Worm (Caenorhabditis elegans) whole organism, L3 larva: Measurements from ENCODE around the gene F52D2.7.

Experiments used
- ama-1 ChIP-seq: fragments of 150-350 bp; optimal IDR thresholded peaks from 2 replicates; lab custom pipeline; 2018
- ceh-16 ChIP-seq: sonication (generic microtip); optimal IDR thresholded peaks from 2 replicates; lab custom pipeline; 2017; ENCODE audit warnings: missing biosample characterization, missing genetic modification characterization
- ceh-28 ChIP-seq: fragments of 150-350 bp; optimal IDR thresholded peaks from 2 replicates; lab custom pipeline; 2014; ENCODE audit warnings: missing biosample characterization, missing genetic modification reagents, missing genetic modification characterization
- ceh-9 ChIP-seq: sonication (generic microtip); optimal IDR thresholded peaks from 2 replicates; lab custom pipeline; 2018; ENCODE audit warnings: missing biosample characterization, missing genetic modification characterization
- egl-27 ChIP-seq: sonication (generic microtip); optimal IDR thresholded peaks from 4 replicates; lab custom pipeline; 2017; ENCODE audit warnings: missing biosample characterization, missing genetic modification reagents, missing genetic modification characterization
- egl-5 ChIP-seq: fragments of 150-350 bp; optimal IDR thresholded peaks from 2 replicates; lab custom pipeline; 2017; ENCODE audit warnings: missing biosample characterization, missing genetic modification reagents, missing genetic modification characterization, inconsistent platforms
- elt-1 ChIP-seq: fragments of 150-350 bp; optimal IDR thresholded peaks from 2 replicates; lab custom pipeline; 2014; ENCODE audit warnings: missing biosample characterization, missing genetic modification characterization
- elt-2 ChIP-seq: sonication (generic microtip); optimal IDR thresholded peaks from 2 replicates; lab custom pipeline; 2016; ENCODE audit warnings: missing genetic modification reagents, mild to moderate bottlenecking, missing genetic modification characterization, missing compliant biosample characterization
- fos-1 ChIP-seq: fragments of 150-350 bp; optimal IDR thresholded peaks from 2 replicates; lab custom pipeline; 2014; ENCODE audit warnings: missing biosample characterization, missing genetic modification characterization
- hmg-11 ChIP-seq: sonication (generic microtip); optimal IDR thresholded peaks from 2 replicates; lab custom pipeline; 2016; ENCODE audit warnings: missing genetic modification characterization, missing compliant biosample characterization
- jun-1 ChIP-seq: fragments of 150-350 bp; optimal IDR thresholded peaks from 2 replicates; lab custom pipeline; 2014; ENCODE audit warnings: missing biosample characterization, missing genetic modification reagents, missing genetic modification characterization
- lin-15B ChIP-seq: fragments of 150-350 bp; optimal IDR thresholded peaks from 2 replicates; lab custom pipeline; 2014; ENCODE audit warnings: missing biosample characterization, missing genetic modification characterization
- lin-39 ChIP-seq: fragments of 150-350 bp; optimal IDR thresholded peaks from 2 replicates; lab custom pipeline; 2018; ENCODE audit warnings: missing biosample characterization, missing genetic modification reagents, missing genetic modification characterization
- lsy-12 ChIP-seq: sonication (generic microtip); optimal IDR thresholded peaks from 2 replicates; lab custom pipeline; 2016; ENCODE audit warnings: mild to moderate bottlenecking, missing genetic modification characterization, missing compliant biosample characterization
- nfya-1 ChIP-seq: sonication (generic microtip); optimal IDR thresholded peaks from 2 replicates; lab custom pipeline; 2017; ENCODE audit warnings: missing genetic modification characterization, mild to moderate bottlenecking, missing compliant biosample characterization, antibody characterized with exemption, moderate library complexity; ENCODE audit not compliant: insufficient read depth
- nhr-11 ChIP-seq: fragments of 150-350 bp; optimal IDR thresholded peaks from 2 replicates; lab custom pipeline; 2014; ENCODE audit warnings: missing biosample characterization, missing genetic modification characterization
- nhr-12 ChIP-seq: fragments of 150-350 bp; optimal IDR thresholded peaks from 2 replicates; lab custom pipeline; 2014; ENCODE audit warnings: missing biosample characterization, missing genetic modification characterization
- nhr-23 ChIP-seq: fragments of 150-350 bp; optimal IDR thresholded peaks from 2 replicates; lab custom pipeline; 2014; ENCODE audit warnings: missing biosample characterization, missing genetic modification reagents, missing genetic modification characterization
- nhr-237 ChIP-seq: fragments of 150-350 bp; optimal IDR thresholded peaks from 2 replicates; lab custom pipeline; 2014; ENCODE audit warnings: missing biosample characterization, missing genetic modification characterization
- nhr-28 ChIP-seq: fragments of 150-350 bp; optimal IDR thresholded peaks from 2 replicates; lab custom pipeline; 2014; ENCODE audit warnings: missing biosample characterization, missing genetic modification characterization
- nhr-43 ChIP-seq: sonication (generic microtip); optimal IDR thresholded peaks from 2 replicates; lab custom pipeline; 2016; ENCODE audit warnings: mild to moderate bottlenecking, missing genetic modification characterization, missing compliant biosample characterization; ENCODE audit not compliant: poor library complexity, severe bottlenecking
- nhr-76 ChIP-seq: fragments of 150-350 bp; sonication (generic microtip); optimal IDR thresholded peaks from 5 replicates; lab custom pipeline; 2014; ENCODE audit warnings: missing biosample characterization, missing genetic modification characterization
- nhr-77 ChIP-seq: fragments of 150-350 bp; optimal IDR thresholded peaks from 2 replicates; lab custom pipeline; 2014; ENCODE audit warnings: missing biosample characterization, missing genetic modification characterization
- pha-4 ChIP-seq: fragments of 150-350 bp; optimal IDR thresholded peaks from 2 replicates; lab custom pipeline; 2014; ENCODE audit warnings: missing biosample characterization, missing genetic modification reagents, missing genetic modification characterization
- pqm-1 ChIP-seq: fragments of 150-350 bp; optimal IDR thresholded peaks from 2 replicates; lab custom pipeline; 2017; ENCODE audit warnings: missing biosample characterization, missing genetic modification characterization, inconsistent platforms
- sea-2 ChIP-seq: fragments of 150-350 bp; sonication (generic microtip); optimal IDR thresholded peaks from 4 replicates; lab custom pipeline; 2014; ENCODE audit warnings: missing biosample characterization, missing genetic modification reagents, missing genetic modification characterization
- skn-1 ChIP-seq: fragments of 150-350 bp; optimal IDR thresholded peaks from 2 replicates; lab custom pipeline; 2014; ENCODE audit warnings: missing biosample characterization, missing genetic modification characterization
- snpc-4 ChIP-seq: fragments of 150-350 bp; optimal IDR thresholded peaks from 2 replicates; lab custom pipeline; 2014; ENCODE audit warnings: missing biosample characterization, missing genetic modification characterization
- tbx-2 ChIP-seq: sonication (generic microtip); optimal IDR thresholded peaks from 2 replicates; lab custom pipeline; 2016; ENCODE audit warnings: mild to moderate bottlenecking, missing genetic modification characterization, missing compliant biosample characterization
- unc-39 ChIP-seq: sonication (generic microtip); optimal IDR thresholded peaks from 4 replicates; lab custom pipeline; 2017; ENCODE audit warnings: missing biosample characterization, missing genetic modification characterization
- unc-62 ChIP-seq: fragments of 150-350 bp; sonication (generic microtip); optimal IDR thresholded peaks from 4 replicates; lab custom pipeline; 2014; ENCODE audit warnings: missing biosample characterization, missing genetic modification reagents, missing genetic modification characterization
- zag-1 ChIP-seq: fragments of 150-350 bp; optimal IDR thresholded peaks from 2 replicates; lab custom pipeline; 2014; ENCODE audit warnings: missing biosample characterization, missing genetic modification characterization
- ztf-11 ChIP-seq: fragments of 150-350 bp; optimal IDR thresholded peaks from 2 replicates; lab custom pipeline; 2014; ENCODE audit warnings: missing biosample characterization, missing genetic modification characterization

The F52D2.7 gene

ce11 chrX:1964411-1964810 lies 2.0 kb downstream of the F52D2.7 start:
- TF ChIP-seq ama-1 (lab: Kevin White, UChicago) (no peak), nhr-76 (tag; lab: Kevin White, UChicago) (no peak), nhr-77 (tag; lab: Kevin White, UChicago) (no peak), lsy-12 (tag; lab: Kevin White, UChicago) (no peak), skn-1 (tag; lab: Kevin White, UChicago) (no peak), tbx-2 (tag; lab: Kevin White, UChicago) (no peak), lin-39 (tag; lab: Kevin White, UChicago) (no peak), nhr-11 (tag; lab: Kevin White, UChicago) (no peak), egl-27 (tag; lab: Kevin White, UChicago) (no peak), sea-2 (GFP tag; lab: Kevin White, UChicago) (no peak), unc-39 (tag; lab: Kevin White, UChicago) (no peak), nhr-237 (tag; lab: Kevin White, UChicago) (no peak), nhr-12 (no peak), zag-1 (tag; lab: Kevin White, UChicago) (no peak), snpc-4 (no peak), nhr-43 (no peak), nhr-23 (tag; lab: Kevin White, UChicago) (no peak)

ce11 chrX:1964828-1965227 lies 2.5 kb downstream of the F52D2.7 start:
- peak; percentile 65 for TF ChIP-seq nfya-1 (tag; lab: Kevin White, UChicago)
- TF ChIP-seq elt-2 (tag; lab: Kevin White, UChicago): peak; percentile 22
- TF ChIP-seq nhr-43: peak; percentile 21
- TF ChIP-seq pha-4 (tag; lab: Kevin White, UChicago): peak; percentile 67
- TF ChIP-seq ztf-11 (tag; lab: Kevin White, UChicago): no peak
- peak; percentile 97 for TF ChIP-seq hmg-11 (tag; lab: Kevin White, UChicago)
- no peak for TF ChIP-seq jun-1
- TF ChIP-seq egl-5 (tag; lab: Kevin White, UChicago): no peak
- TF ChIP-seq skn-1 (tag; lab: Kevin White, UChicago): peak; percentile 41
- TF ChIP-seq nhr-11 (tag; lab: Kevin White, UChicago): no peak
- TF ChIP-seq lin-39 (tag; lab: Kevin White, UChicago): peak; percentile 21
- TF ChIP-seq zag-1 (tag; lab: Kevin White, UChicago): no peak
- peak; percentile 45 for TF ChIP-seq ceh-28 (tag; lab: Kevin White, UChicago)
- peak; percentile 0 for TF ChIP-seq pqm-1 (tag; lab: Kevin White, UChicago)
- TF ChIP-seq lin-15B: peak; percentile 26
- no peak for TF ChIP-seq ama-1 (lab: Kevin White, UChicago)
- peak; percentile 42 for TF ChIP-seq nhr-23 (tag; lab: Kevin White, UChicago)

- TF ChIP-seq pqm-1 (tag; lab: Kevin White, UChicago): no peak
- TF ChIP-seq lsy-12 (tag; lab: Kevin White, UChicago): no peak
- TF ChIP-seq fos-1 (tag; lab: Kevin White, UChicago): no peak
- no peak for TF ChIP-seq ceh-28 (tag; lab: Kevin White, UChicago)
- TF ChIP-seq unc-39 (tag; lab: Kevin White, UChicago): no peak
- TF ChIP-seq jun-1: no peak
- no peak for TF ChIP-seq ceh-16 (tag; lab: Kevin White, UChicago)
- no peak for TF ChIP-seq tbx-2 (tag; lab: Kevin White, UChicago)
- no peak for TF ChIP-seq ceh-9 (tag; lab: Kevin White, UChicago)
- no peak for TF ChIP-seq elt-1 (tag; lab: Kevin White, UChicago)
- no peak for TF ChIP-seq nfya-1 (tag; lab: Kevin White, UChicago)
- no peak for TF ChIP-seq ama-1 (lab: Kevin White, UChicago)
- no peak for TF ChIP-seq ztf-11 (tag; lab: Kevin White, UChicago)
Measured at ce11 chrX:1969575-1969974, 7.2 kb downstream of the F52D2.7 start, which contains the start of gene str-79. Gene str-79, plus strand, starts transcription at chrX:1969875.

ce11 chrX:1971647-1972046 lies 9.3 kb downstream of the F52D2.7 start:
- no peak for TF ChIP-seq lin-39 (tag; lab: Kevin White, UChicago)
- TF ChIP-seq nhr-23 (tag; lab: Kevin White, UChicago): no peak
- no peak for TF ChIP-seq elt-1 (tag; lab: Kevin White, UChicago)
- TF ChIP-seq unc-62 (GFP tag; lab: Kevin White, UChicago): no peak
- no peak for TF ChIP-seq zag-1 (tag; lab: Kevin White, UChicago)
- no peak for TF ChIP-seq pha-4 (tag; lab: Kevin White, UChicago)
- TF ChIP-seq nhr-28 (tag; lab: Kevin White, UChicago): no peak
- TF ChIP-seq lsy-12 (tag; lab: Kevin White, UChicago): no peak
- TF ChIP-seq, all 47 proteins: peak for 0
